Fruit fly (Drosophila melanogaster) whole organism, prepupa: ENCODE results near the gene SIDL.

ENCODE experiments used
- Blimp-1 ChIP-seq: fragments of 200-800 bp; sonication (Bioruptor generic); optimal IDR thresholded peaks from 3 replicates; lab custom pipeline; 2017; ENCODE audit warnings: missing biosample characterization, missing genetic modification characterization, mild to moderate bottlenecking, moderate library complexity, missing genetic modification reagents
- CG10669 ChIP-seq: fragments of 200-800 bp; sonication (Bioruptor generic); optimal IDR thresholded peaks from 3 replicates; lab custom pipeline; 2018; ENCODE audit warnings: missing biosample characterization, mild to moderate bottlenecking, missing genetic modification characterization, moderate library complexity
- CG11294 ChIP-seq: fragments of 200-800 bp; sonication (Bioruptor generic); IDR thresholded peaks from 2 replicates; pipeline ENCODE4 v1.3.6; 2022; ENCODE audit warnings: missing biosample characterization, missing genetic modification characterization
- CG11902 ChIP-seq: fragments of 200-800 bp; sonication (Bioruptor generic); optimal IDR thresholded peaks from 3 replicates; lab custom pipeline; 2016; ENCODE audit warnings: missing biosample characterization, missing genetic modification characterization
- CG15336 ChIP-seq: fragments of 200-800 bp; sonication (Bioruptor generic); IDR thresholded peaks from 2 replicates; pipeline ENCODE4 v1.3.6; 2022; ENCODE audit warnings: missing biosample characterization, missing genetic modification characterization
- CG3032 ChIP-seq: fragments of 200-800 bp; optimal IDR thresholded peaks from 2 replicates; lab custom pipeline; 2019; ENCODE audit warnings: missing biosample characterization, mild to moderate bottlenecking, missing genetic modification characterization, moderate library complexity
- CG31627 ChIP-seq: fragments of 200-800 bp; sonication (Bioruptor generic); optimal IDR thresholded peaks from 3 replicates; lab custom pipeline; 2016; ENCODE audit warnings: missing biosample characterization, missing genetic modification characterization
- CG32006 ChIP-seq: fragments of 200-800 bp; sonication (Bioruptor generic); optimal IDR thresholded peaks from 3 replicates; lab custom pipeline; 2017; ENCODE audit warnings: missing biosample characterization, mild to moderate bottlenecking, missing genetic modification characterization
- CG34406 ChIP-seq: fragments of 200-800 bp; sonication (Bioruptor generic); optimal IDR thresholded peaks from 3 replicates; lab custom pipeline; 2016; ENCODE audit warnings: missing biosample characterization, missing genetic modification characterization
- CG3919 ChIP-seq: fragments of 200-800 bp; sonication (Bioruptor generic); optimal IDR thresholded peaks from 3 replicates; lab custom pipeline; 2016; ENCODE audit warnings: missing biosample characterization, missing genetic modification characterization
- CG4318 ChIP-seq: fragments of 200-800 bp; sonication (Bioruptor generic); optimal IDR thresholded peaks from 3 replicates; lab custom pipeline; 2017; ENCODE audit warnings: missing biosample characterization, mild to moderate bottlenecking, missing genetic modification characterization
- CG6163 ChIP-seq: fragments of 200-800 bp; sonication (Bioruptor generic); IDR thresholded peaks from 3 replicates; pipeline ENCODE4 v1.3.6; 2022; ENCODE audit warnings: missing biosample characterization, missing genetic modification characterization
- CG6808 ChIP-seq: fragments of 200-800 bp; sonication (Bioruptor generic); optimal IDR thresholded peaks from 3 replicates; lab custom pipeline; 2017; ENCODE audit warnings: missing biosample characterization, missing genetic modification characterization, mild to moderate bottlenecking, moderate library complexity, missing genetic modification reagents
- CG6854 ChIP-seq: fragments of 200-800 bp; sonication (Bioruptor generic); optimal IDR thresholded peaks from 2 replicates; lab custom pipeline; 2017; ENCODE audit warnings: missing biosample characterization, mild to moderate bottlenecking, missing genetic modification characterization
- CG7368 ChIP-seq: fragments of 200-800 bp; sonication (Bioruptor generic); optimal IDR thresholded peaks from 3 replicates; lab custom pipeline; 2016; ENCODE audit warnings: missing biosample characterization, missing genetic modification characterization
- CG8319 ChIP-seq: fragments of 200-800 bp; sonication (Bioruptor generic); optimal IDR thresholded peaks from 3 replicates; lab custom pipeline; 2016; ENCODE audit warnings: missing biosample characterization, missing genetic modification characterization
- CG8632 ChIP-seq: fragments of 200-800 bp; sonication (Bioruptor generic); optimal IDR thresholded peaks from 3 replicates; lab custom pipeline; 2016; ENCODE audit warnings: missing biosample characterization, missing genetic modification characterization
- CG9139 ChIP-seq: fragments of 200-800 bp; sonication (Bioruptor generic); optimal IDR thresholded peaks from 3 replicates; lab custom pipeline; 2017; ENCODE audit warnings: missing biosample characterization, mild to moderate bottlenecking, missing genetic modification characterization
- Eip75B ChIP-seq: fragments of 200-800 bp; sonication (Bioruptor generic); optimal IDR thresholded peaks from 3 replicates; lab custom pipeline; 2016; ENCODE audit warnings: missing biosample characterization, missing genetic modification characterization
- Eip78C ChIP-seq: fragments of 200-800 bp; sonication (Bioruptor generic); peaks from one replicate; lab custom pipeline; 2016; ENCODE audit warnings: missing biosample characterization, missing genetic modification characterization
- Eip93F ChIP-seq: fragments of 200-800 bp; sonication (Bioruptor generic); optimal IDR thresholded peaks from 2 replicates; lab custom pipeline; 2016; ENCODE audit warnings: missing biosample characterization, mild to moderate bottlenecking, missing genetic modification characterization
- Ets21C ChIP-seq: fragments of 200-800 bp; sonication (Bioruptor generic); optimal IDR thresholded peaks from 3 replicates; lab custom pipeline; 2016; ENCODE audit warnings: missing biosample characterization, missing genetic modification characterization
- Gug ChIP-seq: fragments of 200-800 bp; sonication (Bioruptor generic); IDR thresholded peaks from 2 replicates; pipeline ENCODE4 v1.3.6; 2022; ENCODE audit warnings: missing biosample characterization, missing genetic modification characterization
- Hr38 ChIP-seq: sonication (Bioruptor generic); optimal IDR thresholded peaks from 2 replicates; lab custom pipeline; 2016; ENCODE audit warnings: missing biosample characterization, missing genetic modification characterization
- Lpt ChIP-seq: fragments of 200-800 bp; sonication (Bioruptor generic); optimal IDR thresholded peaks from 3 replicates; lab custom pipeline; 2016; ENCODE audit warnings: missing biosample characterization, missing genetic modification characterization
- Met ChIP-seq: fragments of 200-800 bp; sonication (Bioruptor generic); optimal IDR thresholded peaks from 3 replicates; lab custom pipeline; 2016; ENCODE audit warnings: missing biosample characterization, missing genetic modification characterization
- Smox ChIP-seq: fragments of 200-800 bp; sonication (Bioruptor generic); optimal IDR thresholded peaks from 3 replicates; lab custom pipeline; 2016; ENCODE audit warnings: missing biosample characterization, missing genetic modification characterization
- Sox102F ChIP-seq: fragments of 200-800 bp; sonication (Bioruptor generic); optimal IDR thresholded peaks from 2 replicates; lab custom pipeline; 2016; ENCODE audit warnings: missing biosample characterization, mild to moderate bottlenecking, missing genetic modification characterization
- acj6 ChIP-seq: fragments of 200-800 bp; sonication (Bioruptor generic); optimal IDR thresholded peaks from 3 replicates; lab custom pipeline; 2016; ENCODE audit warnings: missing biosample characterization, missing genetic modification characterization
- cyc ChIP-seq: fragments of 200-800 bp; sonication (Bioruptor generic); optimal IDR thresholded peaks from 3 replicates; lab custom pipeline; 2016; ENCODE audit warnings: missing biosample characterization, missing genetic modification characterization
- dac ChIP-seq: fragments of 200-800 bp; sonication (Bioruptor generic); optimal IDR thresholded peaks from 2 replicates; lab custom pipeline; 2017; ENCODE audit warnings: missing biosample characterization, mild to moderate bottlenecking, missing genetic modification characterization
- dsx ChIP-seq: fragments of 200-800 bp; optimal IDR thresholded peaks from 3 replicates; lab custom pipeline; 2019; ENCODE audit warnings: missing biosample characterization, mild to moderate bottlenecking, missing genetic modification characterization, moderate library complexity; ENCODE audit not compliant: poor library complexity, severe bottlenecking
- esn ChIP-seq: fragments of 200-800 bp; sonication (Bioruptor generic); optimal IDR thresholded peaks from 2 replicates; lab custom pipeline; 2016; ENCODE audit warnings: missing biosample characterization, mild to moderate bottlenecking, missing genetic modification characterization, moderate library complexity
- fd85E ChIP-seq: fragments of 200-800 bp; sonication (Bioruptor generic); optimal IDR thresholded peaks from 3 replicates; lab custom pipeline; 2016; ENCODE audit warnings: missing biosample characterization, missing genetic modification characterization
- fkh ChIP-seq: fragments of 200-800 bp; sonication (Bioruptor generic); optimal IDR thresholded peaks from 3 replicates; lab custom pipeline; 2017; ENCODE audit warnings: missing biosample characterization, mild to moderate bottlenecking, missing genetic modification characterization, moderate library complexity
- lz ChIP-seq: fragments of 200-800 bp; sonication (Bioruptor generic); optimal IDR thresholded peaks from 3 replicates; lab custom pipeline; 2016; ENCODE audit warnings: missing biosample characterization, missing genetic modification characterization
- net ChIP-seq: fragments of 200-800 bp; sonication (Bioruptor generic); optimal IDR thresholded peaks from 3 replicates; lab custom pipeline; 2016; ENCODE audit warnings: missing biosample characterization, missing genetic modification characterization
- salr ChIP-seq, 2 experiments: fragments of 200-800 bp; sonication (Bioruptor generic); optimal IDR thresholded peaks; 3 replicates each; lab custom pipeline; 2016 to 2018; ENCODE audit warnings: missing biosample characterization in 2 of 2, missing genetic modification characterization in 2 of 2, mild to moderate bottlenecking in 1 of 2
- spab ChIP-seq: fragments of 200-800 bp; sonication (Bioruptor generic); optimal IDR thresholded peaks from 2 replicates; lab custom pipeline; 2017; ENCODE audit warnings: missing biosample characterization, mild to moderate bottlenecking, missing genetic modification characterization, missing genetic modification reagents
- svp ChIP-seq: fragments of 200-800 bp; sonication (Bioruptor generic); peaks from one replicate; lab custom pipeline; 2016; ENCODE audit warnings: missing biosample characterization, missing genetic modification characterization
- topi ChIP-seq: fragments of 200-800 bp; sonication (Bioruptor generic); optimal IDR thresholded peaks from 3 replicates; lab custom pipeline; 2016; ENCODE audit warnings: missing biosample characterization, missing genetic modification characterization
- vri ChIP-seq: fragments of 200-800 bp; sonication (Bioruptor generic); optimal IDR thresholded peaks from 3 replicates; lab custom pipeline; 2016; ENCODE audit warnings: missing biosample characterization, mild to moderate bottlenecking, missing genetic modification characterization

The SIDL gene

dm6 chr3R:15242186-15243045 is 23.7 kb upstream of the SIDL start, which contains the start of the genes tefu and Hsc70-4 (continued):
- TF ChIP-seq topi (GFP tag; lab: Kevin White, UChicago) (no peak), CG11294 (GFP tag; lab: Robert Waterston, UW) (peak; percentile 67), svp (peak; percentile 71), spab (GFP tag; lab: Kevin White, UChicago) (no peak), CG6854 (peak; percentile 26), dsx (GFP tag; lab: Kevin White, UChicago) (peak; percentile 38), CG4318 (peak; percentile 73), Met (GFP tag; lab: Kevin White, UChicago) (no peak), CG8319 (GFP tag; lab: Kevin White, UChicago) (peak; percentile 21), salr (GFP tag; optimal IDR thresholded peaks at IDR 0.05; lab: Kevin White, UChicago) (peak in 1 of 2 experiments; percentile 60), CG6808 (GFP tag; lab: Kevin White, UChicago) (no peak), Hr38 (no peak), vri (GFP tag; lab: Kevin White, UChicago) (no peak)

DNA sequence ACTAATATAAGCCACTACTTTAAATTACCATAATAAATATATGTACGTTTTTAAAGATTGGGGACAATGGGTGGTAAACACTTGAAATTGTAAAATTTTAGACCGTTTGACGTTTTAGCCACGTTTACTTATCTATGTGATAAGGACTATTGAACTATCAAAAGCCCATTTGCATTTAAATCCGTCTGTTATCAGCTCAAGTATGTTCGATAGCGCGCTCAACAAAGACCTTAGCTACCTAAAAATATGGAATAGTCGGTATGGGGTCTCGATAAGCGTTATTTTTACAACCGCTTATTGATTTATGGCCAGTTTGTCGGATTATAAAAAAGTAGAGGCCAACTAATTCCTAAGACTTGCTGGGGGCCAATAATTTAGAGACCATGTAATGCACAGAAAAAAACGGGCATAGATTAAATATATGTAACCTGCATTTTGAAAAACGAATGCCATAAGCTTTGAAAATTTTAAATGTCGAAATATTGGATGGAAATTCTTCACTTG is 13.0 kb upstream of the SIDL start:
- TF ChIP-seq Blimp-1 (GFP tag; lab: Kevin White, UChicago) (no peak), CG3919 (GFP tag; lab: Kevin White, UChicago) (no peak), fd85E (GFP tag; lab: Kevin White, UChicago) (no peak), Eip93F (GFP tag; lab: Kevin White, UChicago) (no peak), CG3032 (tag; lab: Kevin White, UChicago) (no peak), esn (GFP tag; lab: Kevin White, UChicago) (no peak), Gug (no peak), Met (GFP tag; lab: Kevin White, UChicago) (no peak), CG10669 (GFP tag; lab: Kevin White, UChicago) (no peak), lz (GFP tag; lab: Kevin White, UChicago) (no peak), Smox (no peak), CG11902 (GFP tag; lab: Kevin White, UChicago) (no peak), fkh (no peak), Sox102F (GFP tag; lab: Kevin White, UChicago) (no peak), Lpt (GFP tag; lab: Kevin White, UChicago) (no peak), salr (GFP tag; optimal IDR thresholded peaks at IDR 0.05; lab: Kevin White, UChicago) (no peak), dac (GFP tag; lab: Kevin White, UChicago) (no peak), CG32006 (GFP tag; lab: Kevin White, UChicago) (no peak)

- no peak for TF ChIP-seq CG9139 (GFP tag; lab: Kevin White, UChicago)
- TF ChIP-seq Eip78C (GFP tag; lab: Kevin White, UChicago), result no peak
- no peak for TF ChIP-seq topi (GFP tag; lab: Kevin White, UChicago)
Measured at dm6 chr3R:15230285-15230684, 11.6 kb upstream of the SIDL start, which contains the start of gene CG34316. TSS of gene CG34316 (plus strand) at chr3R:15230585.

- TF ChIP-seq cyc (GFP tag; lab: Kevin White, UChicago) (peak; percentile 100), Met (GFP tag; lab: Kevin White, UChicago) (peak; percentile 100), CG34406 (GFP tag; lab: Kevin White, UChicago) (peak; percentile 100), esn (GFP tag; lab: Kevin White, UChicago) (peak; percentile 100), net (GFP tag; lab: Kevin White, UChicago) (peak; percentile 100), CG6854 (peak; percentile 99), CG31627 (peak; percentile 100), spab (GFP tag; lab: Kevin White, UChicago) (peak; percentile 100), Eip75B (GFP tag; lab: Kevin White, UChicago) (peak; percentile 100), CG7368 (GFP tag; lab: Kevin White, UChicago) (peak; percentile 100), Ets21C (GFP tag; lab: Kevin White, UChicago) (peak; percentile 100), CG3032 (tag; lab: Kevin White, UChicago) (peak; percentile 100), CG8632 (GFP tag; lab: Kevin White, UChicago) (peak; percentile 100), acj6 (GFP tag; lab: Kevin White, UChicago) (peak; percentile 100), CG6163 (GFP tag; lab: Robert Waterston, UW) (peak; percentile 100), CG15336 (peak; percentile 100), CG9139 (GFP tag; lab: Kevin White, UChicago) (peak; percentile 99), CG10669 (GFP tag; lab: Kevin White, UChicago) (peak; percentile 100), Blimp-1 (GFP tag; lab: Kevin White, UChicago) (peak; percentile 98), Sox102F (GFP tag; lab: Kevin White, UChicago) (peak; percentile 99), fkh (peak; percentile 97)
Measured at dm6 chr3R:15229329-15229876, 10.7 kb upstream of the SIDL start, which contains the start of the genes Art3 and mRpS10. TSS of gene Art3 (minus strand) at chr3R:15229408. TSS of gene mRpS10 (plus strand) at chr3R:15229665.
